Worm (Caenorhabditis elegans): ENCODE data around the gene gcy-8.

- TF ChIP-seq ceh-31 (tag; optimal IDR thresholded peaks at IDR 0.05) (peak; percentile 19), npax-4 (tag; optimal IDR thresholded peaks at IDR 0.05) (no peak), ceh-30 (tag; optimal IDR thresholded peaks at IDR 0.05) (no peak), pqm-1 (tag; optimal IDR thresholded peaks at IDR 0.05) (no peak), T23F11.4 (GFP tag; optimal IDR thresholded peaks at IDR 0.05) (no peak), pha-4 (tag; optimal IDR thresholded peaks at IDR 0.05) (no peak), madf-2 (tag; optimal IDR thresholded peaks at IDR 0.05) (no peak), ahr-1 (tag; optimal IDR thresholded peaks at IDR 0.05) (no peak), ceh-6 (GFP tag; optimal IDR thresholded peaks at IDR 0.05) (no peak), dve-1 (tag; optimal IDR thresholded peaks at IDR 0.05) (no peak), elt-4 (tag; optimal IDR thresholded peaks at IDR 0.05) (no peak), ceh-45 (GFP tag; IDR thresholded peaks at IDR 0.05) (no peak), fkh-10 (GFP tag; optimal IDR thresholded peaks at IDR 0.05) (no peak), unc-86 (tag; optimal IDR thresholded peaks at IDR 0.05) (no peak)
These were observed 24.6 kb upstream of the gcy-8 start, which contains the start of gene C49H3.6 for ce11 chrIV:7903359-7903758.

Data from whole organism, late embryonic.